Worm (Caenorhabditis elegans) whole organism, L4 larva: ENCODE data around the gene fbxa-153.
A peak's percentile ranks its signal among the peaks of the same experiment; 100 is the strongest.

Experiments used
- D1046.2 ChIP-seq: fragments of 200-800 bp; sonication (Bioruptor generic); IDR thresholded peaks from 2 replicates; pipeline ENCODE4 v1.3.6; 2022; ENCODE audit warnings: missing genetic modification characterization, missing compliant biosample characterization
- F37D6.2 ChIP-seq: sonication (generic microtip); optimal IDR thresholded peaks from 2 replicates; lab custom pipeline; 2016; ENCODE audit warnings: mild to moderate bottlenecking, missing genetic modification characterization, missing compliant biosample characterization
- T20F7.1 ChIP-seq: fragments of 200-800 bp; sonication (Bioruptor generic); optimal IDR thresholded peaks from 2 replicates; lab custom pipeline; 2018; ENCODE audit warnings: mild to moderate bottlenecking, missing genetic modification characterization, missing compliant biosample characterization
- Y105C5A.15 ChIP-seq: fragments of 200-800 bp; sonication (Bioruptor generic); IDR thresholded peaks from 2 replicates; pipeline ENCODE4 v1.3.6; 2022; ENCODE audit warnings: missing genetic modification characterization, missing compliant biosample characterization
- aha-1 ChIP-seq: fragments of 150-350 bp; peaks from one replicate; lab custom pipeline; 2014; ENCODE audit warnings: missing biosample characterization, missing genetic modification characterization
- ama-1 ChIP-seq: fragments of 150-350 bp; optimal IDR thresholded peaks from 2 replicates; lab custom pipeline; 2014; ENCODE audit warnings: inconsistent platforms, mixed read lengths
- ceh-20 ChIP-seq: fragments of 200-800 bp; sonication (Bioruptor generic); IDR thresholded peaks from 2 replicates; pipeline ENCODE4 v1.3.6; 2022; ENCODE audit warnings: missing genetic modification reagents, missing genetic modification characterization, missing compliant biosample characterization
- ceh-32 ChIP-seq: sonication (generic microtip); optimal IDR thresholded peaks from 2 replicates; lab custom pipeline; 2016; ENCODE audit warnings: mild to moderate bottlenecking, missing genetic modification characterization, missing compliant biosample characterization; ENCODE audit not compliant: poor library complexity
- cey-2 ChIP-seq: sonication (generic microtip); optimal IDR thresholded peaks from 3 replicates; lab custom pipeline; 2017; ENCODE audit warnings: missing genetic modification characterization, mild to moderate bottlenecking, missing compliant biosample characterization, antibody characterized with exemption, borderline replicate concordance; ENCODE audit not compliant: insufficient read depth
- daf-16 ChIP-seq, 3 experiments: sonication (generic microtip); optimal IDR thresholded peaks; 2 replicates each; lab custom pipeline; 2016 to 2017; ENCODE audit warnings: missing genetic modification characterization in 3 of 3, missing genetic modification reagents in 3 of 3, mild to moderate bottlenecking in 2 of 3, missing compliant biosample characterization in 2 of 3, missing biosample characterization in 1 of 3, moderate library complexity in 1 of 3
- dmd-8 ChIP-seq: fragments of 200-800 bp; sonication (Bioruptor generic); IDR thresholded peaks from 2 replicates; pipeline ENCODE4 v1.3.6; 2022; ENCODE audit warnings: missing genetic modification characterization, missing compliant biosample characterization
- dpl-1 ChIP-seq: fragments of 150-350 bp; optimal IDR thresholded peaks from 2 replicates; lab custom pipeline; 2014; ENCODE audit warnings: missing biosample characterization, missing genetic modification reagents, missing genetic modification characterization
- dve-1 ChIP-seq: sonication (generic microtip); optimal IDR thresholded peaks from 2 replicates; lab custom pipeline; 2017; ENCODE audit warnings: antibody characterized with exemption, mild to moderate bottlenecking, missing genetic modification characterization, missing compliant biosample characterization; ENCODE audit not compliant: insufficient read depth
- egl-27 ChIP-seq: sonication (generic microtip); optimal IDR thresholded peaks from 3 replicates; lab custom pipeline; 2017; ENCODE audit warnings: missing biosample characterization, missing genetic modification reagents, missing genetic modification characterization
- hif-1 ChIP-seq, 2 experiments: sonication (generic microtip); optimal IDR thresholded peaks; 2 replicates each; lab custom pipeline; 2016 to 2017; ENCODE audit warnings: missing compliant biosample characterization in 2 of 2, missing genetic modification characterization in 2 of 2, missing genetic modification reagents in 2 of 2, missing genotype in 2 of 2, mild to moderate bottlenecking in 1 of 2
- hlh-11 ChIP-seq: fragments of 200-800 bp; sonication (Bioruptor generic); optimal IDR thresholded peaks from 2 replicates; lab custom pipeline; 2018; ENCODE audit warnings: mild to moderate bottlenecking, missing genetic modification characterization, missing compliant biosample characterization
- hlh-30 ChIP-seq: sonication (generic microtip); optimal IDR thresholded peaks from 2 replicates; lab custom pipeline; 2017; ENCODE audit warnings: antibody characterized with exemption, mild to moderate bottlenecking, missing genetic modification characterization, missing compliant biosample characterization; ENCODE audit not compliant: insufficient read depth
- hmg-1.1 ChIP-seq: fragments of 200-800 bp; sonication (Bioruptor generic); IDR thresholded peaks from 2 replicates; pipeline ENCODE4 v1.3.6; 2022; ENCODE audit warnings: missing genetic modification reagents, missing genetic modification characterization, missing compliant biosample characterization
- lim-7 ChIP-seq: fragments of 200-800 bp; sonication (Bioruptor generic); IDR thresholded peaks from 2 replicates; pipeline ENCODE4 v1.3.6; 2022; ENCODE audit warnings: missing genetic modification characterization, missing compliant biosample characterization
- lin-13 ChIP-seq: fragments of 150-350 bp; optimal IDR thresholded peaks from 2 replicates; lab custom pipeline; 2014; ENCODE audit warnings: missing biosample characterization, missing genetic modification reagents, missing genetic modification characterization
- lin-38 ChIP-seq: fragments of 200-800 bp; sonication (Bioruptor generic); IDR thresholded peaks from 2 replicates; pipeline ENCODE4 v1.3.6; 2022; ENCODE audit warnings: missing genetic modification reagents, missing genetic modification characterization, missing compliant biosample characterization
- lsy-2 ChIP-seq, 2 experiments: fragments of 150-350 bp in 1 of 2; sonication (generic microtip) in 1 of 2; optimal IDR thresholded peaks; 2 replicates each; lab custom pipeline; 2014 to 2017; ENCODE audit warnings: missing biosample characterization in 2 of 2, missing genetic modification characterization in 2 of 2
- mdl-1 ChIP-seq, 2 experiments: fragments of 150-350 bp in 1 of 2; sonication (generic microtip) in 1 of 2; optimal IDR thresholded peaks; 2 replicates each; lab custom pipeline; 2014 to 2017; ENCODE audit warnings: missing biosample characterization in 2 of 2, missing genetic modification characterization in 2 of 2
- mep-1 ChIP-seq: fragments of 150-350 bp; sonication (generic microtip); optimal IDR thresholded peaks from 3 replicates; lab custom pipeline; 2014; ENCODE audit warnings: missing biosample characterization, missing genetic modification characterization
- mes-2 ChIP-seq: sonication (generic microtip); optimal IDR thresholded peaks from 2 replicates; lab custom pipeline; 2016; ENCODE audit warnings: missing genotype, mild to moderate bottlenecking, missing genetic modification characterization, missing compliant biosample characterization; ENCODE audit not compliant: poor library complexity, severe bottlenecking
- mxl-2 ChIP-seq: fragments of 200-800 bp; sonication (Bioruptor generic); conservative IDR thresholded peaks from 2 replicates; pipeline ENCODE4 v1.3.6; 2022; ENCODE audit warnings: missing genetic modification reagents, missing genetic modification characterization, missing compliant biosample characterization
- mxl-3 ChIP-seq: fragments of 200-800 bp; sonication (Bioruptor generic); optimal IDR thresholded peaks from 2 replicates; lab custom pipeline; 2018; ENCODE audit warnings: mild to moderate bottlenecking, missing genetic modification characterization, missing compliant biosample characterization
- nhr-10 ChIP-seq: fragments of 150-350 bp; optimal IDR thresholded peaks from 2 replicates; lab custom pipeline; 2014; ENCODE audit warnings: missing biosample characterization, missing genetic modification characterization
- nhr-102 ChIP-seq: sonication (generic microtip); optimal IDR thresholded peaks from 2 replicates; lab custom pipeline; 2016; ENCODE audit warnings: mild to moderate bottlenecking, missing genetic modification characterization, moderate library complexity, missing compliant biosample characterization
- nhr-11 ChIP-seq: fragments of 150-350 bp; optimal IDR thresholded peaks from 2 replicates; lab custom pipeline; 2014; ENCODE audit warnings: missing biosample characterization, missing genetic modification characterization
- nhr-28 ChIP-seq: fragments of 150-350 bp; optimal IDR thresholded peaks from 2 replicates; lab custom pipeline; 2014; ENCODE audit warnings: missing biosample characterization, missing genetic modification characterization
- nhr-41 ChIP-seq: fragments of 200-800 bp; sonication (Bioruptor generic); IDR thresholded peaks from 2 replicates; pipeline ENCODE4 v1.3.6; 2022; ENCODE audit warnings: missing genetic modification reagents, missing genetic modification characterization, missing compliant biosample characterization
- nhr-6 ChIP-seq: fragments of 150-350 bp; optimal IDR thresholded peaks from 2 replicates; lab custom pipeline; 2014; ENCODE audit warnings: missing biosample characterization, missing genetic modification characterization
- nhr-77 ChIP-seq: fragments of 150-350 bp; optimal IDR thresholded peaks from 2 replicates; lab custom pipeline; 2014; ENCODE audit warnings: missing biosample characterization, missing genetic modification characterization
- pha-4 ChIP-seq, 2 experiments: fragments of 150-350 bp in 1 of 2; fragments of 200-800 bp in 1 of 2; sonication (Bioruptor generic) in 1 of 2; IDR thresholded peaks in 1 of 2; optimal IDR thresholded peaks in 1 of 2; 2 replicates each; pipeline versions ENCODE4 v1.3.6 to Lab custom; 2014 to 2022; ENCODE audit warnings: missing genetic modification characterization in 2 of 2, missing genetic modification reagents in 2 of 2, missing biosample characterization in 1 of 2, missing compliant biosample characterization in 1 of 2
- rbr-2 ChIP-seq: sonication (generic microtip); optimal IDR thresholded peaks from 2 replicates; lab custom pipeline; 2016; ENCODE audit warnings: missing genotype, missing genetic modification characterization, missing compliant biosample characterization
- set-16 ChIP-seq: fragments of 200-800 bp; sonication (Bioruptor generic); IDR thresholded peaks from 2 replicates; pipeline ENCODE4 v1.3.6; 2022; ENCODE audit warnings: missing genetic modification reagents, missing genetic modification characterization, missing compliant biosample characterization
- skn-1 ChIP-seq: fragments of 150-350 bp; optimal IDR thresholded peaks from 2 replicates; lab custom pipeline; 2014; ENCODE audit warnings: missing biosample characterization, missing genetic modification characterization
- snpc-4 ChIP-seq: fragments of 150-350 bp; optimal IDR thresholded peaks from 2 replicates; lab custom pipeline; 2014; ENCODE audit warnings: missing biosample characterization, missing genetic modification characterization
- spr-3 ChIP-seq: fragments of 200-800 bp; sonication (Bioruptor generic); optimal IDR thresholded peaks from 2 replicates; lab custom pipeline; 2018; ENCODE audit warnings: mild to moderate bottlenecking, missing genetic modification characterization, missing compliant biosample characterization
- tra-1 ChIP-seq: fragments of 200-800 bp; sonication (Bioruptor generic); IDR thresholded peaks from 2 replicates; pipeline ENCODE4 v1.3.6; 2022; ENCODE audit warnings: missing genetic modification reagents, missing genetic modification characterization, missing compliant biosample characterization
- unc-62 ChIP-seq, 3 experiments: fragments of 150-350 bp in 1 of 3; sonication (generic microtip); optimal IDR thresholded peaks in 2 of 3; peaks in 1 of 3; 1 replicate in 1 of 3; 2 replicates in 2 of 3; lab custom pipeline; 2014 to 2017; ENCODE audit warnings: missing biosample characterization in 3 of 3, missing genetic modification characterization in 3 of 3, missing genetic modification reagents in 3 of 3, missing genotype in 1 of 3
- zfp-2 ChIP-seq: sonication (generic microtip); optimal IDR thresholded peaks from 2 replicates; lab custom pipeline; 2016; ENCODE audit warnings: mild to moderate bottlenecking, missing genetic modification characterization, missing compliant biosample characterization
- ztf-7 ChIP-seq: fragments of 150-350 bp; optimal IDR thresholded peaks from 2 replicates; lab custom pipeline; 2014; ENCODE audit warnings: missing biosample characterization, missing genetic modification characterization

Gene fbxa-153

ce11 chrV:15566511-15567178 lies 43.5 kb downstream of the fbxa-153 start (continued):
- TF ChIP-seq hlh-30, result peak; percentile 97
- TF ChIP-seq ceh-20 (GFP tag; lab: Robert Waterston, UW), result peak; percentile 77; the same call in 1 of the 2 replicates
- TF ChIP-seq set-16, result peak; percentile 47; the same call in 1 of the 2 replicates
- TF ChIP-seq D1046.2 (GFP tag; lab: Robert Waterston, UW), result no peak
- TF ChIP-seq dmd-8, result no peak
- peak; percentile 74 for TF ChIP-seq nhr-102 (tag; lab: Kevin White, UChicago)
- TF ChIP-seq lin-38 (GFP tag; lab: Robert Waterston, UW), result no peak
- TF ChIP-seq unc-62 (GFP tag; optimal IDR thresholded peaks at IDR 0.05 in 1 of 2; lab: Kevin White, UChicago), result peak in 1 of 2 experiments; percentile 99
- no peak for TF ChIP-seq unc-62 (tag; optimal IDR thresholded peaks at IDR 0.05; lab: Kevin White, UChicago)
- TF ChIP-seq nhr-6, result peak; percentile 67
- no peak for TF ChIP-seq lin-13 (GFP tag; lab: Kevin White, UChicago)
- TF ChIP-seq skn-1 (tag; lab: Kevin White, UChicago), result no peak
- peak in 1 of 2 experiments; percentile 54 for TF ChIP-seq daf-16 (GFP tag; optimal IDR thresholded peaks at IDR 0.05; lab: Kevin White, UChicago)
- peak; percentile 76 for TF ChIP-seq daf-16 (tag; optimal IDR thresholded peaks at IDR 0.05; lab: Kevin White, UChicago)
- TF ChIP-seq cey-2 (tag; lab: Kevin White, UChicago), result no peak
- TF ChIP-seq lim-7 (GFP tag; lab: Robert Waterston, UW), result no peak
- peak; percentile 70 for TF ChIP-seq T20F7.1 (GFP tag; lab: Kevin White, UChicago)
- peak; percentile 34 for TF ChIP-seq F37D6.2
- peak; percentile 75 to 79 for TF ChIP-seq lsy-2 (tag; optimal IDR thresholded peaks at IDR 0.05; lab: Kevin White, UChicago)
- TF ChIP-seq snpc-4 (tag; lab: Kevin White, UChicago), result peak; percentile 13
- TF ChIP-seq mdl-1 (tag; optimal IDR thresholded peaks at IDR 0.05; lab: Kevin White, UChicago), result peak; percentile 60 to 98
- peak; percentile 64 for TF ChIP-seq mxl-3 (GFP tag; lab: Kevin White, UChicago)
- no peak for TF ChIP-seq mxl-2 (GFP tag; lab: Robert Waterston, UW)
- TF ChIP-seq hif-1 (tag; optimal IDR thresholded peaks at IDR 0.05; lab: Kevin White, UChicago), result peak in 1 of 2 experiments; percentile 70
- TF ChIP-seq dpl-1 (GFP tag; lab: Kevin White, UChicago), result peak; percentile 64
- TF ChIP-seq ama-1 (lab: Kevin White, UChicago), result peak; percentile 96
- peak; percentile 90 for TF ChIP-seq mep-1 (tag; lab: Kevin White, UChicago)
- TF ChIP-seq hmg-1.1 (GFP tag; lab: Robert Waterston, UW), result peak; percentile 60; the same call in 1 of the 2 replicates
- TF ChIP-seq Y105C5A.15, result no peak
- peak; percentile 30 for TF ChIP-seq ztf-7 (tag; lab: Kevin White, UChicago)
- no peak for TF ChIP-seq nhr-41 (GFP tag; lab: Robert Waterston, UW)
- peak; percentile 98 for TF ChIP-seq nhr-28 (tag; lab: Kevin White, UChicago)
- TF ChIP-seq nhr-11, result peak; percentile 93
- peak; percentile 96 for TF ChIP-seq nhr-77 (tag; lab: Kevin White, UChicago)

DNA sequence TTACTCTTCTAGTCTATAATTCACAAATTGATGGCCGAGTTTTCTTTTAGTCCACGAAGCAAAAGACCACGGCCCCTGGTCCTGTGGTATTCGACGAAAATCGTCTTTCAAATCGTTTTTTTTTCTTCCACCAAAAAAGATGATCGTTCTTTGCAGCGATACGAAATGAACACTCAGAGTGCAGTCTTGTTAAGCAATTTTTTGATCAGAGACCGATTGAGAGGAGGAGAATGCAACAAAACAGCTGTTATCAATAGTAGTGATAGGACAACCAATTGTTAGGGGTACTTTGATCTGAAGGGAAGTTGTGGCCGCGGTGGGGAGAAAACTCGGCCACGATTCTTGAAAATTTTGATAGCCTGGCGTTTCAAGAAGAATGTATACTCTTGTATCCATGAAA lies 46.2 kb downstream of the fbxa-153 start:
- TF ChIP-seq hlh-30 (peak; percentile 35), pha-4 (GFP tag; IDR thresholded peaks at IDR 0.05; lab: Robert Waterston, UW) (0 out of 2 replicates have a peak, but pooled peaks have one; percentile 12), pha-4 (tag; optimal IDR thresholded peaks at IDR 0.05; lab: Kevin White, UChicago) (no peak), dpl-1 (GFP tag; lab: Kevin White, UChicago) (peak; percentile 7), mes-2 (tag; lab: Kevin White, UChicago) (peak; percentile 50), spr-3 (GFP tag; lab: Kevin White, UChicago) (no peak), hif-1 (tag; optimal IDR thresholded peaks at IDR 0.05; lab: Kevin White, UChicago) (peak in 1 of 2 experiments; percentile 28), egl-27 (peak; percentile 30), nhr-10 (tag; lab: Kevin White, UChicago) (peak; percentile 34), nhr-41 (GFP tag; lab: Robert Waterston, UW) (no peak), tra-1 (0 out of 2 replicates have a peak, but pooled peaks have one; percentile 36), lsy-2 (tag; optimal IDR thresholded peaks at IDR 0.05; lab: Kevin White, UChicago) (peak in 1 of 2 experiments; percentile 26), skn-1 (tag; lab: Kevin White, UChicago) (no peak), aha-1 (tag; lab: Kevin White, UChicago) (peak; percentile 25), mep-1 (tag; lab: Kevin White, UChicago) (peak; percentile 53), nhr-102 (tag; lab: Kevin White, UChicago) (peak; percentile 62), hmg-1.1 (GFP tag; lab: Robert Waterston, UW) (peak; percentile 19; the same call in 1 of the 2 replicates), nhr-11 (peak; percentile 40), zfp-2 (tag; lab: Kevin White, UChicago) (no peak), ceh-32 (no peak), dve-1 (tag; lab: Kevin White, UChicago) (peak; percentile 57), nhr-28 (tag; lab: Kevin White, UChicago) (peak; percentile 79), hlh-11 (tag; lab: Kevin White, UChicago) (peak; percentile 76), mxl-3 (GFP tag; lab: Kevin White, UChicago) (peak; percentile 15), rbr-2 (tag; lab: Kevin White, UChicago) (no peak)
